Fruit fly (Drosophila melanogaster) whole organism, embryonic: ENCODE data around the gene CG6034.

Source experiments
- Atf-2 ChIP-seq: fragments of 200-800 bp; sonication (Bioruptor generic); optimal IDR thresholded peaks from 2 replicates; lab custom pipeline; 2016; ENCODE audit warnings: missing biosample characterization, missing genetic modification characterization
- BEAF-32 ChIP-seq: fragments of 200-800 bp; sonication (Bioruptor generic); optimal IDR thresholded peaks from 3 replicates; lab custom pipeline; 2017; ENCODE audit warnings: missing biosample characterization, missing genetic modification characterization, mild to moderate bottlenecking, moderate library complexity, missing genetic modification reagents
- CG11723 ChIP-seq: fragments of 200-800 bp; sonication (Bioruptor generic); optimal IDR thresholded peaks from 2 replicates; lab custom pipeline; 2017; ENCODE audit warnings: missing biosample characterization, mild to moderate bottlenecking, missing genetic modification characterization
- CG12744 ChIP-seq: fragments of 200-800 bp; sonication (Bioruptor generic); optimal IDR thresholded peaks from 2 replicates; lab custom pipeline; 2016; ENCODE audit warnings: missing biosample characterization, missing genetic modification characterization
- CG13296 ChIP-seq: fragments of 200-800 bp; sonication (Bioruptor generic); optimal IDR thresholded peaks from 3 replicates; lab custom pipeline; 2018; ENCODE audit warnings: missing biosample characterization, mild to moderate bottlenecking, missing genetic modification characterization
- CG13775 ChIP-seq: fragments of 200-800 bp; sonication (Bioruptor generic); optimal IDR thresholded peaks from 3 replicates; lab custom pipeline; 2017; ENCODE audit warnings: missing biosample characterization, mild to moderate bottlenecking, missing genetic modification characterization
- CG14441 ChIP-seq: fragments of 200-800 bp; sonication (Bioruptor generic); IDR thresholded peaks from 2 replicates; pipeline ENCODE4 v1.3.6; 2022; ENCODE audit warnings: missing biosample characterization, missing genetic modification characterization
- CG17359 ChIP-seq: fragments of 200-800 bp; sonication (Bioruptor generic); optimal IDR thresholded peaks from 3 replicates; lab custom pipeline; 2018; ENCODE audit warnings: missing biosample characterization, mild to moderate bottlenecking, missing genetic modification characterization, moderate library complexity
- CG17802 ChIP-seq: fragments of 200-800 bp; sonication (Bioruptor generic); optimal IDR thresholded peaks from 2 replicates; lab custom pipeline; 2018; ENCODE audit warnings: missing biosample characterization, mild to moderate bottlenecking, missing genetic modification characterization, moderate library complexity
- CG18619 ChIP-seq: fragments of 200-800 bp; sonication (Bioruptor generic); optimal IDR thresholded peaks from 3 replicates; lab custom pipeline; 2017; ENCODE audit warnings: missing biosample characterization, mild to moderate bottlenecking, missing genetic modification characterization
- CG2116 ChIP-seq: fragments of 200-800 bp; sonication (Bioruptor generic); optimal IDR thresholded peaks from 3 replicates; lab custom pipeline; 2018; ENCODE audit warnings: missing biosample characterization, mild to moderate bottlenecking, missing genetic modification characterization
- CG2120 ChIP-seq: fragments of 200-800 bp; sonication (Bioruptor generic); optimal IDR thresholded peaks from 3 replicates; lab custom pipeline; 2016; ENCODE audit warnings: missing biosample characterization, missing genetic modification characterization
- CG30403 ChIP-seq: fragments of 200-800 bp; sonication (Bioruptor generic); optimal IDR thresholded peaks from 3 replicates; lab custom pipeline; 2016; ENCODE audit warnings: missing biosample characterization, missing genetic modification characterization
- CG31365 ChIP-seq: fragments of 200-800 bp; sonication (Bioruptor generic); optimal IDR thresholded peaks from 2 replicates; lab custom pipeline; 2018; ENCODE audit warnings: missing biosample characterization, mild to moderate bottlenecking, missing genetic modification characterization
- CG8359 ChIP-seq: fragments of 200-800 bp; sonication (Bioruptor generic); optimal IDR thresholded peaks from 2 replicates; lab custom pipeline; 2017; ENCODE audit warnings: missing biosample characterization, mild to moderate bottlenecking, missing genetic modification characterization, borderline replicate concordance
- CG8944 ChIP-seq: fragments of 200-800 bp; sonication (Bioruptor generic); optimal IDR thresholded peaks from 3 replicates; lab custom pipeline; 2016; ENCODE audit warnings: missing biosample characterization, missing genetic modification characterization
- CoRest ChIP-seq: fragments of 200-800 bp; sonication (Bioruptor generic); optimal IDR thresholded peaks from 3 replicates; lab custom pipeline; 2018; ENCODE audit warnings: missing biosample characterization, mild to moderate bottlenecking, missing genetic modification characterization, moderate library complexity
- D19B ChIP-seq: fragments of 200-800 bp; sonication (Bioruptor generic); optimal IDR thresholded peaks from 2 replicates; lab custom pipeline; 2017; ENCODE audit warnings: missing biosample characterization, mild to moderate bottlenecking, missing genetic modification characterization
- Fer3 ChIP-seq: fragments of 200-800 bp; sonication (Bioruptor generic); optimal IDR thresholded peaks from 2 replicates; lab custom pipeline; 2018; ENCODE audit warnings: missing biosample characterization, mild to moderate bottlenecking, missing genetic modification characterization, moderate library complexity
- GATAe ChIP-seq: fragments of 200-800 bp; sonication (Bioruptor generic); conservative IDR thresholded peaks from 2 replicates; pipeline ENCODE4 v1.3.6; 2022; ENCODE audit warnings: missing biosample characterization, missing genetic modification characterization
- Gsc ChIP-seq: fragments of 200-800 bp; sonication (Bioruptor generic); IDR thresholded peaks from 2 replicates; pipeline ENCODE4 v1.3.6; 2022; ENCODE audit warnings: missing biosample characterization, missing genetic modification characterization
- Kr ChIP-seq: fragments of 200-800 bp; sonication (Bioruptor generic); optimal IDR thresholded peaks from 2 replicates; lab custom pipeline; 2017; ENCODE audit warnings: missing biosample characterization, mild to moderate bottlenecking, missing genetic modification characterization
- Lpt ChIP-seq: fragments of >200 bp; optimal IDR thresholded peaks from 2 replicates; lab custom pipeline; 2018; ENCODE audit warnings: missing biosample characterization, missing genetic modification characterization
- Mrtf ChIP-seq: fragments of 200-800 bp; sonication (Bioruptor generic); IDR thresholded peaks from 3 replicates; pipeline ENCODE4 v1.3.6; 2022; ENCODE audit warnings: missing biosample characterization, missing genetic modification characterization
- Nf-YB ChIP-seq: fragments of 200-800 bp; sonication (Bioruptor generic); optimal IDR thresholded peaks from 3 replicates; lab custom pipeline; 2019; ENCODE audit warnings: missing biosample characterization, mild to moderate bottlenecking, missing genetic modification characterization, moderate library complexity
- Sox100B ChIP-seq: fragments of 200-800 bp; sonication (Bioruptor generic); optimal IDR thresholded peaks from 3 replicates; lab custom pipeline; 2018; ENCODE audit warnings: missing biosample characterization, mild to moderate bottlenecking, missing genetic modification characterization
- Sry-β ChIP-seq: fragments of 200-800 bp; sonication (Bioruptor generic); optimal IDR thresholded peaks from 2 replicates; lab custom pipeline; 2018; ENCODE audit warnings: missing biosample characterization, mild to moderate bottlenecking, missing genetic modification characterization, moderate library complexity
- Taf1 ChIP-seq: fragments of 200-800 bp; sonication (Bioruptor generic); IDR thresholded peaks from 2 replicates; pipeline ENCODE4 v1.3.6; 2022; ENCODE audit warnings: missing biosample characterization, missing genetic modification characterization
- ap ChIP-seq: fragments of 200-800 bp; sonication (Bioruptor generic); IDR thresholded peaks from 2 replicates; pipeline ENCODE4 v1.3.6; 2022; ENCODE audit warnings: missing biosample characterization, missing genetic modification characterization
- cwo ChIP-seq: fragments of 200-800 bp; sonication (Bioruptor generic); optimal IDR thresholded peaks from 3 replicates; lab custom pipeline; 2017; ENCODE audit warnings: missing biosample characterization, missing genetic modification characterization, mild to moderate bottlenecking, moderate library complexity, missing genetic modification reagents
- dpn ChIP-seq, 2 experiments: fragments of 200-800 bp; sonication (Bioruptor generic); optimal IDR thresholded peaks; 3 replicates each; lab custom pipeline; 2016; ENCODE audit warnings: missing biosample characterization in 2 of 2, missing genetic modification characterization in 2 of 2
- eyg ChIP-seq: fragments of 200-800 bp; sonication (Bioruptor generic); optimal IDR thresholded peaks from 3 replicates; lab custom pipeline; 2016; ENCODE audit warnings: missing biosample characterization, missing genetic modification characterization
- fd102C ChIP-seq: fragments of 200-800 bp; sonication (Bioruptor generic); optimal IDR thresholded peaks from 2 replicates; lab custom pipeline; 2018; ENCODE audit warnings: missing biosample characterization, mild to moderate bottlenecking, missing genetic modification characterization, moderate library complexity
- fd64A ChIP-seq: fragments of 200-800 bp; sonication (Bioruptor generic); optimal IDR thresholded peaks from 3 replicates; lab custom pipeline; 2018; ENCODE audit warnings: missing biosample characterization, mild to moderate bottlenecking, missing genetic modification characterization
- gem ChIP-seq: fragments of 200-800 bp; sonication (Bioruptor generic); optimal IDR thresholded peaks from 2 replicates; lab custom pipeline; 2019; ENCODE audit warnings: missing biosample characterization, mild to moderate bottlenecking, missing genetic modification characterization, moderate library complexity
- gt ChIP-seq: fragments of 200-800 bp; sonication (Bioruptor generic); IDR thresholded peaks from 2 replicates; pipeline ENCODE4 v1.3.6; 2022; ENCODE audit warnings: missing biosample characterization, missing genetic modification characterization
- inv ChIP-seq: fragments of 200-800 bp; sonication (Bioruptor generic); IDR thresholded peaks from 2 replicates; pipeline ENCODE4 v1.3.6; 2022; ENCODE audit warnings: missing biosample characterization, missing genetic modification characterization; ENCODE audit not compliant: partially characterized antibody
- lbe ChIP-seq: fragments of 200-800 bp; sonication (Bioruptor generic); optimal IDR thresholded peaks from 2 replicates; lab custom pipeline; 2016; ENCODE audit warnings: missing biosample characterization, mild to moderate bottlenecking, missing genetic modification characterization
- onecut ChIP-seq: fragments of 200-800 bp; sonication (Bioruptor generic); IDR thresholded peaks from 2 replicates; pipeline ENCODE4 v1.3.6; 2022; ENCODE audit warnings: missing biosample characterization, missing genetic modification characterization
- otp ChIP-seq: fragments of 200-800 bp; sonication (Bioruptor generic); IDR thresholded peaks from 3 replicates; pipeline ENCODE4, ENCODE4 v1.3.6; 2022; ENCODE audit warnings: missing biosample characterization, missing genetic modification characterization
- pum ChIP-seq: fragments of 200-800 bp; sonication (Bioruptor generic); optimal IDR thresholded peaks from 2 replicates; lab custom pipeline; 2016; ENCODE audit warnings: missing biosample characterization, missing genetic modification characterization
- ranshi ChIP-seq: fragments of 200-800 bp; sonication (Bioruptor generic); IDR thresholded peaks from 2 replicates; pipeline ENCODE4 v1.3.6; 2022; ENCODE audit warnings: missing biosample characterization, missing genetic modification characterization
- sima ChIP-seq: fragments of 200-800 bp; sonication (Bioruptor generic); optimal IDR thresholded peaks from 2 replicates; lab custom pipeline; 2016; ENCODE audit warnings: missing biosample characterization, missing genetic modification characterization
- sob ChIP-seq: fragments of 200-800 bp; sonication (Bioruptor generic); IDR thresholded peaks from 2 replicates; pipeline ENCODE4 v1.3.6; 2022; ENCODE audit warnings: missing biosample characterization, missing genetic modification characterization
- stwl ChIP-seq: fragments of 200-800 bp; sonication (Bioruptor generic); optimal IDR thresholded peaks from 3 replicates; lab custom pipeline; 2018; ENCODE audit warnings: missing biosample characterization, mild to moderate bottlenecking, missing genetic modification characterization, moderate library complexity
- tup ChIP-seq: fragments of 200-800 bp; sonication (Bioruptor generic); optimal IDR thresholded peaks from 2 replicates; lab custom pipeline; 2016; ENCODE audit warnings: missing biosample characterization, mild to moderate bottlenecking, missing genetic modification characterization, moderate library complexity
- twi ChIP-seq: fragments of 200-800 bp; optimal IDR thresholded peaks from 2 replicates; lab custom pipeline; 2019; ENCODE audit warnings: missing biosample characterization, mild to moderate bottlenecking, missing genetic modification characterization, moderate library complexity
- vfl ChIP-seq: fragments of 200-800 bp; sonication (Bioruptor generic); optimal IDR thresholded peaks from 2 replicates; lab custom pipeline; 2016; ENCODE audit warnings: missing biosample characterization, missing genetic modification characterization

Gene CG6034

dm6 chr3L:17757156-17758083, 10.8 kb upstream of the CG6034 start (continued):
- TF ChIP-seq CoRest (tag; lab: Kevin White, UChicago) (peak; percentile 88), CG2120 (GFP tag; lab: Kevin White, UChicago) (peak; percentile 30), Lpt (GFP tag; lab: Kevin White, UChicago) (no peak), CG30403 (GFP tag; lab: Kevin White, UChicago) (peak; percentile 83), ap (GFP tag; lab: Robert Waterston, UW) (peak; percentile 47; the same call in 1 of the 2 replicates), gem (tag; lab: Kevin White, UChicago) (peak; percentile 92), twi (peak; percentile 89), Atf-2 (GFP tag; lab: Kevin White, UChicago) (peak; percentile 64), Taf1 (GFP tag; lab: Robert Waterston, UW) (no peak), eyg (GFP tag; lab: Kevin White, UChicago) (no peak), fd64A (peak; percentile 45), Sox100B (GFP tag; lab: Kevin White, UChicago) (peak; percentile 91), CG11723 (GFP tag; lab: Kevin White, UChicago) (peak; percentile 69), CG17359 (tag; lab: Kevin White, UChicago) (peak; percentile 69), otp (GFP tag; lab: Robert Waterston, UW) (0 out of 3 replicates have a peak, but pooled peaks have one; percentile 57), Fer3 (tag; lab: Kevin White, UChicago) (peak; percentile 35), fd102C (GFP tag; lab: Kevin White, UChicago) (peak; percentile 20), ranshi (GFP tag; lab: Robert Waterston, UW) (peak; percentile 26; the same call in 1 of the 2 replicates), CG8944 (GFP tag; lab: Kevin White, UChicago) (peak; percentile 54), Gsc (GFP tag; lab: Robert Waterston, UW) (no peak), sob (no peak), CG12744 (GFP tag; lab: Kevin White, UChicago) (no peak), GATAe (GFP tag; lab: Robert Waterston, UW) (no peak), BEAF-32 (no peak), lbe (GFP tag; lab: Kevin White, UChicago) (no peak), Nf-YB (peak; percentile 64), CG13296 (GFP tag; lab: Kevin White, UChicago) (peak; percentile 21), CG8359 (GFP tag; lab: Kevin White, UChicago) (peak; percentile 75), cwo (GFP tag; lab: Kevin White, UChicago) (peak; percentile 4), Mrtf (GFP tag; lab: Robert Waterston, UW) (no peak; the same call in 2 of the 3 replicates), dpn (GFP tag; optimal IDR thresholded peaks at IDR 0.05; lab: Kevin White, UChicago) (peak; percentile 34 to 67), CG2116 (GFP tag; lab: Kevin White, UChicago) (peak; percentile 52), vfl (GFP tag; lab: Kevin White, UChicago) (no peak), Kr (GFP tag; lab: Kevin White, UChicago) (peak; percentile 73), onecut (GFP tag; lab: Robert Waterston, UW) (peak; percentile 70), CG17802 (peak; percentile 44), Sry-β (GFP tag; lab: Kevin White, UChicago) (peak; percentile 17), pum (GFP tag; lab: Kevin White, UChicago) (peak; percentile 74), CG18619 (GFP tag; lab: Kevin White, UChicago) (peak; percentile 73), sima (no peak), CG14441 (GFP tag; lab: Robert Waterston, UW) (peak; percentile 42; the same call in 1 of the 2 replicates), tup (GFP tag; lab: Kevin White, UChicago) (no peak), CG31365 (tag; lab: Kevin White, UChicago) (no peak), stwl (tag; lab: Kevin White, UChicago) (peak; percentile 21), inv (no peak), CG13775 (peak; percentile 86), gt (GFP tag; lab: Robert Waterston, UW) (peak; percentile 46), D19B (GFP tag; lab: Kevin White, UChicago) (no peak)
